Worm (Caenorhabditis elegans): ENCODE measurements around the gene F27E5.7.

F27E5.7 gene

ce11 chrII:10122465-10122864 is at the start of gene F27E5.7:
Gene F27E5.7, plus strand, starts transcription at chrII:10122765.
- TF ChIP-seq hnd-1 (tag; optimal IDR thresholded peaks at IDR 0.05) = no peak
- no peak for TF ChIP-seq ceh-13 (GFP tag; optimal IDR thresholded peaks at IDR 0.05)
- TF ChIP-seq ama-1 (optimal IDR thresholded peaks at IDR 0.05) = no peak
- no peak for TF ChIP-seq tbx-11 (GFP tag; IDR thresholded peaks at IDR 0.05)
- TF ChIP-seq pes-1 (GFP tag; IDR thresholded peaks at IDR 0.05) = no peak
- no peak for TF ChIP-seq hmg-4 (GFP tag; optimal IDR thresholded peaks at IDR 0.05)
- no peak for TF ChIP-seq F13C5.2 (tag; optimal IDR thresholded peaks at IDR 0.05)
- no peak for TF ChIP-seq ceh-36 (tag; optimal IDR thresholded peaks at IDR 0.05)
- TF ChIP-seq flt-1 (GFP tag; IDR thresholded peaks at IDR 0.05) = no peak
- no peak for TF ChIP-seq ets-7 (tag; optimal IDR thresholded peaks at IDR 0.05)
- TF ChIP-seq B0310.2 (tag; optimal IDR thresholded peaks at IDR 0.05) = no peak
- TF ChIP-seq hmbx-1 (tag; optimal IDR thresholded peaks at IDR 0.05) = no peak

DNA sequence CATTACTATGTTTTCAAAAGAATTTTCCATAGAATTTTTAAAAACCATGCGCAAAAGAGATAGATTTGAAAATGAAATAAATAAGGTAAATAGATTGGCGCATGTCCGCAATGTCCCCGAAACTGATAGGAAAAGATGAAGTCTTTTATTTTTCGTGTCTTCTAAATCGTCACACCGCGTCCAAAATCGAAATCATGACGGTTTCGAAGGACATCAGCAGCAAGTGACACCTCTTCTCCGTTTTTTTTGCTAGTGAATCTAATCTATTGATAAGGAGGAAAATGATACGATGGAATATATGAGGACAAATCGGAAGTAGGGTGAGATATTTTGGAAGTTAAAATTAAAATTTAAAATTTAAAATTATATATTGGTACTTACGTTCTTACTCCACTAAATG is 48.6 kb upstream of the F27E5.7 start:
- TF ChIP-seq flt-1 (GFP tag; IDR thresholded peaks at IDR 0.05) (no peak), B0310.2 (tag; optimal IDR thresholded peaks at IDR 0.05) (no peak), tbx-37 (GFP tag; conservative IDR thresholded peaks at IDR 0.05) (no peak), scrt-1 (GFP tag; IDR thresholded peaks at IDR 0.05) (no peak), F13C5.2 (tag; optimal IDR thresholded peaks at IDR 0.05) (no peak), pes-1 (GFP tag; IDR thresholded peaks at IDR 0.05) (no peak), aly-1 (tag; optimal IDR thresholded peaks at IDR 0.05) (no peak), ceh-13 (GFP tag; optimal IDR thresholded peaks at IDR 0.05) (no peak), ama-1 (optimal IDR thresholded peaks at IDR 0.05) (no peak)

DNA sequence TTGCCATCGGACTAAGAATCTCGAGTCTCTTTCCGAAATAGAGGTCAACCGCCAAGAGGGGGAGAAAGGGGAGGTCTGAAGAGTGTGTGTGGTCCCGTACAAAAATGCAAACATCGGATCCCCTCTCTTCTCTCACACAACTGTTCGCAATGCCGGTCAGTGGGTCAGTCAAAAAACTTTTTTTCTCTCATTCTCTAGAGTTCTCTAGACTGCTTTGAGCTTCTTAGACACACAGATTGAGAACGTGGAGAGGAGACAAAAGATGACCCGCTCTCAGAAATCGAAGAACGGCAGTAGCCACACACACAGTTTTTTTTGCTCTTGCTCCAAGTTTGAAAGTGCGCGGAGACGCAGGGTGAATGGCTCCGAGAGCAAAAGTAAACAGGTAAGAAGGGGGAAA is 46.8 kb upstream of the F27E5.7 start:
- peak; percentile 29 for TF ChIP-seq B0310.2 (tag; optimal IDR thresholded peaks at IDR 0.05)
- no peak for TF ChIP-seq scrt-1 (GFP tag; IDR thresholded peaks at IDR 0.05)
- peak; percentile 49; the same call in 1 of the 2 replicates for TF ChIP-seq pes-1 (GFP tag; IDR thresholded peaks at IDR 0.05)
- TF ChIP-seq hmg-4 (GFP tag; optimal IDR thresholded peaks at IDR 0.05) = peak; percentile 67

DNA sequence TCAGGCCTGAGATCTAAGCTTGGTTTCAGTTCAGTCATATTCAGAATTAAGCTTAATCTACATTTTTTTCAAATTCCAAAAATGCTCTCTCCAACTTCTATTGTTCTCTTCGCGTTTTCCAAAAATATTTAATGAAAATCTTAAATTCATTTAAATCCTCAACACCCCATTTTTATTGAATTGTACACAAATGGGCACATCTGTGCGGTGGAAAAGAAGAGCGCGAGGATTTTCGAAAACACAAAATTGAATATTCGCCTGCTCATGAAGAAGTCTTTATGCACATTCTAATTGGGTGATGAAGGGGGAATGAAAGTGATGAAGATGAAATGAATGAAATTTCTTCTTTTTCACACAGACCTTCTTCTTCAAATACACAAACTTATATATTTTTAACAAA is 38.1 kb upstream of the F27E5.7 start:
- TF ChIP-seq hmbx-1 (tag; optimal IDR thresholded peaks at IDR 0.05) (no peak), pes-1 (GFP tag; IDR thresholded peaks at IDR 0.05) (no peak), aly-1 (tag; optimal IDR thresholded peaks at IDR 0.05) (no peak), B0310.2 (tag; optimal IDR thresholded peaks at IDR 0.05) (no peak), ama-1 (optimal IDR thresholded peaks at IDR 0.05) (no peak), tra-4 (tag; optimal IDR thresholded peaks at IDR 0.05) (no peak), tbx-11 (GFP tag; IDR thresholded peaks at IDR 0.05) (no peak), hmg-4 (GFP tag; optimal IDR thresholded peaks at IDR 0.05) (no peak), tbx-37 (GFP tag; conservative IDR thresholded peaks at IDR 0.05) (no peak), ets-7 (tag; optimal IDR thresholded peaks at IDR 0.05) (no peak)

DNA sequence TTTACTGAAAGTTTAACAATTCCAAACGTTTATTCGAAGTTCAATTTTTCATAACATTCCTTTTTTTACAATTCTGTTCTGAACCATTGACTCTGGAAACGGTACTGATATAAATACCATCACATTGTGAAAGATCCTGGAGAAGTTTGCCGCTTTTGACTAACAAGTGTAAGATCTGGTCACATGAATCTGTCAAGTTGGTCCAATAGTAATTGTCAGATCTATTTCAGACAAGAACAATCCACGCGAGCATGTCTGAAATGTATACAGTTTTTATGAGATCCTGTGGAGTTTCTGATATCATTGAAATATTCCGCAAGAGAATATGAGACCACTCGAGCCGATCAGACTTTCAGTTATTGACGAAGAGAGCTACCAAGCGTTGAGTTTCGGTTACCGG is 29.4 kb upstream of the F27E5.7 start:
- TF ChIP-seq F13C5.2 (tag; optimal IDR thresholded peaks at IDR 0.05) = no peak
- TF ChIP-seq tra-4 (tag; optimal IDR thresholded peaks at IDR 0.05) = no peak
- TF ChIP-seq aly-1 (tag; optimal IDR thresholded peaks at IDR 0.05) = no peak
- TF ChIP-seq sea-1 (GFP tag; conservative IDR thresholded peaks at IDR 0.05) = no peak
- no peak for TF ChIP-seq ets-7 (tag; optimal IDR thresholded peaks at IDR 0.05)
- no peak for TF ChIP-seq pes-1 (GFP tag; IDR thresholded peaks at IDR 0.05)
- no peak for TF ChIP-seq ceh-13 (GFP tag; optimal IDR thresholded peaks at IDR 0.05)
- no peak for TF ChIP-seq B0310.2 (tag; optimal IDR thresholded peaks at IDR 0.05)
- TF ChIP-seq ceh-36 (tag; optimal IDR thresholded peaks at IDR 0.05) = no peak
- no peak for TF ChIP-seq hnd-1 (tag; optimal IDR thresholded peaks at IDR 0.05)
- no peak for TF ChIP-seq tbx-37 (GFP tag; conservative IDR thresholded peaks at IDR 0.05)

ce11 chrII:10094190-10094923 is 28.2 kb upstream of the F27E5.7 start, which contains the start of gene lact-2:
Gene lact-2, plus strand, starts transcription at chrII:10094873.
- TF ChIP-seq tbx-11 (GFP tag; IDR thresholded peaks at IDR 0.05) (no peak), tra-4 (tag; optimal IDR thresholded peaks at IDR 0.05) (no peak), hmbx-1 (tag; optimal IDR thresholded peaks at IDR 0.05) (no peak), tbx-37 (GFP tag; conservative IDR thresholded peaks at IDR 0.05) (no peak), aly-1 (tag; optimal IDR thresholded peaks at IDR 0.05) (no peak), B0310.2 (tag; optimal IDR thresholded peaks at IDR 0.05) (no peak), ama-1 (optimal IDR thresholded peaks at IDR 0.05) (no peak), ets-7 (tag; optimal IDR thresholded peaks at IDR 0.05) (no peak), hnd-1 (tag; optimal IDR thresholded peaks at IDR 0.05) (no peak), flt-1 (GFP tag; IDR thresholded peaks at IDR 0.05) (no peak), pes-1 (GFP tag; IDR thresholded peaks at IDR 0.05) (no peak), scrt-1 (GFP tag; IDR thresholded peaks at IDR 0.05) (no peak), ceh-36 (tag; optimal IDR thresholded peaks at IDR 0.05) (no peak), ceh-13 (GFP tag; optimal IDR thresholded peaks at IDR 0.05) (no peak), hmg-4 (GFP tag; optimal IDR thresholded peaks at IDR 0.05) (no peak), sea-1 (GFP tag; conservative IDR thresholded peaks at IDR 0.05) (no peak), F13C5.2 (tag; optimal IDR thresholded peaks at IDR 0.05) (no peak)

DNA sequence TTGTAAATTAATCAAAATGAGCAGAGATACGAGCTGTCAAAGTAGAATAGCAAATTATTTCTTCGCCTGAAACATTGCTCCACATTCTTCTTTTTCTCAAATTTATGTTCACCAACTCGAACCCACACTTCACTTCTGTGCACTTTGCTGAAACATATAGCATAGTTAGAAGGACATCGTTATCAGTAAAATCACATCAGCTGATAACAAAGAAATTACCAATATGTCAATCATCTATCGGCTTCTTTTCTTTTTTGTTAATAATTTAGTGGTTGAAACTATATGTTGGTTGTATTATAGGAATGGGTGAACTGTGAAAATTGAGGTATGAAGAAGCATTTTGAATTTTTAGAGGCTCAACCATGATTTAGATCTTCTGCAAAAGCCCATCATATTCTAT is 27.3 kb upstream of the F27E5.7 start:
- no peak for TF ChIP-seq scrt-1 (GFP tag; IDR thresholded peaks at IDR 0.05)
- no peak for TF ChIP-seq ama-1 (optimal IDR thresholded peaks at IDR 0.05)
- TF ChIP-seq ceh-36 (tag; optimal IDR thresholded peaks at IDR 0.05) = no peak
- no peak for TF ChIP-seq aly-1 (tag; optimal IDR thresholded peaks at IDR 0.05)
- no peak for TF ChIP-seq flt-1 (GFP tag; IDR thresholded peaks at IDR 0.05)
- TF ChIP-seq tbx-11 (GFP tag; IDR thresholded peaks at IDR 0.05) = no peak
- no peak for TF ChIP-seq hnd-1 (tag; optimal IDR thresholded peaks at IDR 0.05)
- no peak for TF ChIP-seq ceh-13 (GFP tag; optimal IDR thresholded peaks at IDR 0.05)
- TF ChIP-seq F13C5.2 (tag; optimal IDR thresholded peaks at IDR 0.05) = no peak
- TF ChIP-seq ets-7 (tag; optimal IDR thresholded peaks at IDR 0.05) = no peak
- no peak for TF ChIP-seq tra-4 (tag; optimal IDR thresholded peaks at IDR 0.05)
- no peak for TF ChIP-seq hmg-4 (GFP tag; optimal IDR thresholded peaks at IDR 0.05)

Data from whole organism, early embryonic.